Worm (Caenorhabditis elegans) whole organism, L1 larva: ENCODE measurements around the gene srx-129.

Experiments
- F16B12.6 ChIP-seq: fragments of 150-350 bp; optimal IDR thresholded peaks from 2 replicates; lab custom pipeline; 2014; ENCODE audit warnings: missing biosample characterization, missing genetic modification characterization
- aha-1 ChIP-seq: fragments of 150-350 bp; optimal IDR thresholded peaks from 2 replicates; lab custom pipeline; 2014; ENCODE audit warnings: missing biosample characterization, missing genetic modification characterization
- ceh-8 ChIP-seq: fragments of 200-800 bp; sonication (Bioruptor generic); optimal IDR thresholded peaks from 2 replicates; lab custom pipeline; 2018; ENCODE audit warnings: mild to moderate bottlenecking, missing genetic modification characterization, moderate library complexity, missing compliant biosample characterization
- dpl-1 ChIP-seq, 3 experiments: fragments of 150-350 bp in 2 of 3; sonication (generic microtip) in 1 of 3; optimal IDR thresholded peaks; 2 replicates each; lab custom pipeline; 2014 to 2017; ENCODE audit warnings: missing biosample characterization in 3 of 3, missing genetic modification characterization in 3 of 3, missing genetic modification reagents in 3 of 3
- efl-1 ChIP-seq, 4 experiments: fragments of 150-350 bp; optimal IDR thresholded peaks in 3 of 4; peaks in 1 of 4; 1 replicate in 1 of 4; 2 replicates in 3 of 4; lab custom pipeline; 2014; ENCODE audit warnings: missing biosample characterization in 2 of 4, missing genetic modification characterization in 2 of 4, missing genetic modification reagents in 2 of 4
- egl-13 ChIP-seq: sonication (generic microtip); optimal IDR thresholded peaks from 2 replicates; lab custom pipeline; 2016; ENCODE audit warnings: missing genotype, missing genetic modification reagents, missing genetic modification characterization, missing compliant biosample characterization
- egl-27 ChIP-seq, 2 experiments: fragments of 150-350 bp in 1 of 2; sonication (generic microtip); optimal IDR thresholded peaks; 3 replicates each; lab custom pipeline; 2017 to 2018; ENCODE audit warnings: missing biosample characterization in 2 of 2, missing genetic modification characterization in 2 of 2, missing genetic modification reagents in 2 of 2
- elt-2 ChIP-seq: sonication (generic microtip); optimal IDR thresholded peaks from 2 replicates; lab custom pipeline; 2016; ENCODE audit warnings: missing genetic modification characterization, mild to moderate bottlenecking, inconsistent platforms, missing compliant biosample characterization, missing genetic modification reagents
- fkh-10 ChIP-seq: sonication (generic microtip); optimal IDR thresholded peaks from 2 replicates; lab custom pipeline; 2017; ENCODE audit warnings: missing biosample characterization, missing genetic modification reagents, missing genetic modification characterization
- fkh-4 ChIP-seq: sonication (generic microtip); optimal IDR thresholded peaks from 2 replicates; lab custom pipeline; 2016; ENCODE audit warnings: missing compliant biosample characterization, missing genetic modification characterization, borderline replicate concordance
- fkh-8 ChIP-seq: sonication (generic microtip); optimal IDR thresholded peaks from 2 replicates; lab custom pipeline; 2016; ENCODE audit warnings: mild to moderate bottlenecking, missing genetic modification characterization, missing compliant biosample characterization
- fos-1 ChIP-seq: fragments of 150-350 bp; optimal IDR thresholded peaks from 2 replicates; lab custom pipeline; 2014; ENCODE audit warnings: missing biosample characterization, missing genetic modification characterization
- irx-1 ChIP-seq: sonication (generic microtip); optimal IDR thresholded peaks from 2 replicates; lab custom pipeline; 2016; ENCODE audit warnings: missing genetic modification characterization, missing compliant biosample characterization
- lin-14 ChIP-seq: fragments of 200-800 bp; sonication (Bioruptor generic); optimal IDR thresholded peaks from 2 replicates; lab custom pipeline; 2018; ENCODE audit warnings: mild to moderate bottlenecking, missing genetic modification characterization, moderate library complexity, missing compliant biosample characterization
- lin-35 ChIP-seq, 2 experiments: fragments of 150-350 bp; optimal IDR thresholded peaks; 2 replicates each; lab custom pipeline; 2014; ENCODE audit warnings: missing biosample characterization in 2 of 2, missing genetic modification characterization in 2 of 2, missing genetic modification reagents in 2 of 2
- lir-3 ChIP-seq: sonication (generic microtip); optimal IDR thresholded peaks from 2 replicates; lab custom pipeline; 2016; ENCODE audit warnings: mild to moderate bottlenecking, missing genetic modification characterization, moderate library complexity, missing compliant biosample characterization; ENCODE audit not compliant: poor library complexity
- mdl-1 ChIP-seq, 2 experiments: fragments of 150-350 bp; optimal IDR thresholded peaks; 2 replicates each; lab custom pipeline; 2014 to 2017; ENCODE audit warnings: missing biosample characterization in 2 of 2, missing genetic modification characterization in 2 of 2, inconsistent platforms in 1 of 2
- mef-2 ChIP-seq: fragments of 150-350 bp; optimal IDR thresholded peaks from 2 replicates; lab custom pipeline; 2014; ENCODE audit warnings: missing biosample characterization, missing genetic modification characterization
- nhr-11 ChIP-seq: fragments of 150-350 bp; optimal IDR thresholded peaks from 2 replicates; lab custom pipeline; 2014; ENCODE audit warnings: missing biosample characterization, missing genetic modification characterization
- nhr-19 ChIP-seq: fragments of 200-800 bp; sonication (Bioruptor generic); conservative IDR thresholded peaks from 2 replicates; pipeline ENCODE4 v1.3.6; 2022; ENCODE audit warnings: missing genetic modification characterization, missing compliant biosample characterization
- nhr-20 ChIP-seq: sonication (generic microtip); optimal IDR thresholded peaks from 2 replicates; lab custom pipeline; 2016; ENCODE audit warnings: mild to moderate bottlenecking, missing genetic modification characterization, missing compliant biosample characterization
- nhr-28 ChIP-seq: fragments of 150-350 bp; optimal IDR thresholded peaks from 2 replicates; lab custom pipeline; 2014; ENCODE audit warnings: missing biosample characterization, missing genetic modification characterization
- nhr-47 ChIP-seq: sonication (generic microtip); optimal IDR thresholded peaks from 2 replicates; lab custom pipeline; 2016; ENCODE audit warnings: mild to moderate bottlenecking, missing genetic modification characterization, moderate library complexity, missing compliant biosample characterization
- nhr-71 ChIP-seq: sonication (generic microtip); optimal IDR thresholded peaks from 2 replicates; lab custom pipeline; 2016; ENCODE audit warnings: mild to moderate bottlenecking, missing genetic modification characterization, moderate library complexity, missing compliant biosample characterization
- nhr-77 ChIP-seq: fragments of 150-350 bp; optimal IDR thresholded peaks from 2 replicates; lab custom pipeline; 2014; ENCODE audit warnings: missing biosample characterization, missing genetic modification characterization
- nhr-90 ChIP-seq: sonication (generic microtip); optimal IDR thresholded peaks from 2 replicates; lab custom pipeline; 2016; ENCODE audit warnings: mild to moderate bottlenecking, missing genetic modification characterization, missing compliant biosample characterization; ENCODE audit not compliant: poor library complexity
- pag-3 ChIP-seq: sonication (generic microtip); optimal IDR thresholded peaks from 2 replicates; lab custom pipeline; 2017; ENCODE audit warnings: missing genetic modification characterization, mild to moderate bottlenecking, missing compliant biosample characterization, antibody characterized with exemption, borderline replicate concordance; ENCODE audit not compliant: insufficient read depth
- pax-3 ChIP-seq: fragments of 200-800 bp; sonication (Bioruptor generic); optimal IDR thresholded peaks from 2 replicates; lab custom pipeline; 2018; ENCODE audit warnings: mild to moderate bottlenecking, missing genetic modification characterization, moderate library complexity, missing compliant biosample characterization
- rnt-1 ChIP-seq: sonication (generic microtip); optimal IDR thresholded peaks from 2 replicates; lab custom pipeline; 2016; ENCODE audit warnings: mild to moderate bottlenecking, missing genetic modification characterization, moderate library complexity, missing compliant biosample characterization
- skn-1 ChIP-seq: fragments of 150-350 bp; optimal IDR thresholded peaks from 2 replicates; lab custom pipeline; 2014; ENCODE audit warnings: missing biosample characterization, missing genetic modification characterization
- snpc-4 ChIP-seq: fragments of 150-350 bp; optimal IDR thresholded peaks from 2 replicates; lab custom pipeline; 2014; ENCODE audit warnings: missing biosample characterization, missing genetic modification characterization
- snu-23 ChIP-seq: sonication (generic microtip); optimal IDR thresholded peaks from 2 replicates; lab custom pipeline; 2016; ENCODE audit warnings: missing genetic modification characterization, missing compliant biosample characterization
- sptf-1 ChIP-seq: fragments of 150-350 bp; optimal IDR thresholded peaks from 2 replicates; lab custom pipeline; 2014; ENCODE audit warnings: missing biosample characterization, missing genetic modification characterization
- sup-37 ChIP-seq: fragments of 200-800 bp; sonication (Bioruptor generic); optimal IDR thresholded peaks from 2 replicates; lab custom pipeline; 2018; ENCODE audit warnings: mild to moderate bottlenecking, missing genetic modification characterization, missing compliant biosample characterization
- tbx-2 ChIP-seq: sonication (generic microtip); optimal IDR thresholded peaks from 2 replicates; lab custom pipeline; 2016; ENCODE audit warnings: missing genetic modification characterization, missing compliant biosample characterization
- tlp-1 ChIP-seq: fragments of 150-350 bp; optimal IDR thresholded peaks from 2 replicates; lab custom pipeline; 2014; ENCODE audit warnings: missing biosample characterization, missing genetic modification characterization
- unc-98 ChIP-seq: fragments of 200-800 bp; sonication (Bioruptor generic); IDR thresholded peaks from 2 replicates; pipeline ENCODE4 v1.3.6; 2022; ENCODE audit warnings: missing genetic modification characterization, missing compliant biosample characterization
- vab-15 ChIP-seq: sonication (generic microtip); optimal IDR thresholded peaks from 2 replicates; lab custom pipeline; 2017; ENCODE audit warnings: missing genotype, mild to moderate bottlenecking, missing genetic modification characterization, missing compliant biosample characterization
- zag-1 ChIP-seq: fragments of 150-350 bp; optimal IDR thresholded peaks from 2 replicates; lab custom pipeline; 2014; ENCODE audit warnings: missing biosample characterization, missing genetic modification characterization
- zip-4 ChIP-seq: fragments of 200-800 bp; sonication (Bioruptor generic); optimal IDR thresholded peaks from 2 replicates; lab custom pipeline; 2018; ENCODE audit warnings: mild to moderate bottlenecking, missing genetic modification characterization, moderate library complexity, missing compliant biosample characterization
- ztf-4 ChIP-seq: fragments of 150-350 bp; optimal IDR thresholded peaks from 2 replicates; lab custom pipeline; 2014; ENCODE audit warnings: missing biosample characterization, missing genetic modification characterization

The srx-129 gene

ce11 chrV:13790557-13790956 lies 43.5 kb upstream of the srx-129 start (continued):
- no peak for TF ChIP-seq sptf-1 (tag; lab: Kevin White, UChicago)
- TF ChIP-seq pag-3 (tag; lab: Kevin White, UChicago), result no peak
- TF ChIP-seq efl-1 (optimal IDR thresholded peaks at IDR 0.05; lab: Kevin White, UChicago), result no peak
- no peak for TF ChIP-seq efl-1 (GFP tag; optimal IDR thresholded peaks at IDR 0.05 in 1 of 2; lab: Kevin White, UChicago)
- TF ChIP-seq tbx-2 (tag; lab: Kevin White, UChicago), result peak; percentile 20

- TF ChIP-seq nhr-20 (tag; lab: Kevin White, UChicago), result no peak
- TF ChIP-seq elt-2 (tag; lab: Kevin White, UChicago), result no peak
Measured at ce11 chrV:13794046-13794445, 40.0 kb upstream of the srx-129 start.

ce11 chrV:13796246-13796776 lies 37.7 kb upstream of the srx-129 start, which contains the start of gene twk-32:
Gene twk-32, plus strand, starts transcription at chrV:13796641.
- TF ChIP-seq lir-3 (tag; lab: Kevin White, UChicago) (peak; percentile 13), pax-3 (tag; lab: Kevin White, UChicago) (peak; percentile 48), nhr-20 (tag; lab: Kevin White, UChicago) (peak; percentile 25), nhr-19 (GFP tag; lab: Robert Waterston, UW) (peak; percentile 29; the same call in 1 of the 2 replicates), ztf-4 (tag; lab: Kevin White, UChicago) (no peak), lin-14 (GFP tag; lab: Kevin White, UChicago) (peak; percentile 17), snu-23 (peak; percentile 2), nhr-71 (tag; lab: Kevin White, UChicago) (peak; percentile 23), F16B12.6 (tag; lab: Kevin White, UChicago) (no peak), tlp-1 (tag; lab: Kevin White, UChicago) (no peak)

- TF ChIP-seq fkh-8 (tag; lab: Kevin White, UChicago), result no peak
- TF ChIP-seq mdl-1 (tag; optimal IDR thresholded peaks at IDR 0.05; lab: Kevin White, UChicago), result no peak
- no peak for TF ChIP-seq fos-1 (tag; lab: Kevin White, UChicago)
- no peak for TF ChIP-seq fkh-10 (GFP tag; lab: Kevin White, UChicago)
- no peak for TF ChIP-seq efl-1 (optimal IDR thresholded peaks at IDR 0.05; lab: Kevin White, UChicago)
- no peak for TF ChIP-seq efl-1 (GFP tag; optimal IDR thresholded peaks at IDR 0.05 in 1 of 2; lab: Kevin White, UChicago)
- no peak for TF ChIP-seq sptf-1 (tag; lab: Kevin White, UChicago)
- TF ChIP-seq irx-1, result no peak
- no peak for TF ChIP-seq aha-1 (tag; lab: Kevin White, UChicago)
- TF ChIP-seq nhr-47 (tag; lab: Kevin White, UChicago), result no peak
- no peak for TF ChIP-seq pax-3 (tag; lab: Kevin White, UChicago)
- TF ChIP-seq vab-15, result no peak
- TF ChIP-seq nhr-19 (GFP tag; lab: Robert Waterston, UW), result no peak
- no peak for TF ChIP-seq nhr-11 (tag; lab: Kevin White, UChicago)
- no peak for TF ChIP-seq rnt-1 (tag; lab: Kevin White, UChicago)
- TF ChIP-seq zag-1 (tag; lab: Kevin White, UChicago), result no peak
Measured at ce11 chrV:13799190-13799589, 34.9 kb upstream of the srx-129 start.

ce11 chrV:13803902-13804301 lies 30.1 kb upstream of the srx-129 start, which contains the start of gene swan-2:
Gene swan-2, minus strand, starts transcription at chrV:13804281.
- TF ChIP-seq skn-1, result no peak
- TF ChIP-seq snpc-4 (tag; lab: Kevin White, UChicago), result no peak
- TF ChIP-seq unc-98 (GFP tag; lab: Robert Waterston, UW), result no peak
- TF ChIP-seq fos-1 (tag; lab: Kevin White, UChicago), result no peak
- no peak for TF ChIP-seq lin-14 (GFP tag; lab: Kevin White, UChicago)
- no peak for TF ChIP-seq egl-13 (tag; lab: Kevin White, UChicago)
- TF ChIP-seq egl-27 (tag; optimal IDR thresholded peaks at IDR 0.05; lab: Kevin White, UChicago), result no peak
- no peak for TF ChIP-seq rnt-1 (tag; lab: Kevin White, UChicago)
- TF ChIP-seq sptf-1 (tag; lab: Kevin White, UChicago), result no peak
- peak in 1 of 2 experiments; percentile 70 for TF ChIP-seq lin-35 (GFP tag; optimal IDR thresholded peaks at IDR 0.05; lab: Kevin White, UChicago)
- TF ChIP-seq tlp-1 (tag; lab: Kevin White, UChicago), result no peak
- no peak for TF ChIP-seq ceh-8 (GFP tag; lab: Kevin White, UChicago)
- no peak for TF ChIP-seq nhr-28 (tag; lab: Kevin White, UChicago)
- TF ChIP-seq mef-2 (tag; lab: Kevin White, UChicago), result no peak
- TF ChIP-seq nhr-20 (tag; lab: Kevin White, UChicago), result no peak
- no peak for TF ChIP-seq zip-4 (GFP tag; lab: Kevin White, UChicago)
- TF ChIP-seq sup-37 (GFP tag; lab: Kevin White, UChicago), result no peak
- no peak for TF ChIP-seq nhr-90
- no peak for TF ChIP-seq nhr-77 (tag; lab: Kevin White, UChicago)
- TF ChIP-seq dpl-1 (GFP tag; optimal IDR thresholded peaks at IDR 0.05; lab: Kevin White, UChicago), result no peak
- TF ChIP-seq fkh-4 (tag; lab: Kevin White, UChicago), result peak; percentile 5
- TF ChIP-seq vab-15, result no peak
